Fruit fly (Drosophila melanogaster): ENCODE measurements around the gene CG42594.

Gene CG42594

dm6 chrX:4909938-4910778, 69.5 kb downstream of the CG42594 start (continued):
- peak; percentile 100 for TF ChIP-seq ranshi (GFP tag; IDR thresholded peaks at IDR 0.05)
- TF ChIP-seq dan (GFP tag; IDR thresholded peaks at IDR 0.05) = peak; percentile 98
- TF ChIP-seq crol (GFP tag; IDR thresholded peaks at IDR 0.05) = peak; percentile 94
- peak; percentile 100 for TF ChIP-seq zfh1 (GFP tag; IDR thresholded peaks at IDR 0.05)
- peak; percentile 94 for TF ChIP-seq Nf-YC (tag; optimal IDR thresholded peaks at IDR 0.05)
- peak; percentile 97 for TF ChIP-seq CG10274 (GFP tag; optimal IDR thresholded peaks at IDR 0.05)
- peak; percentile 100 for TF ChIP-seq CG34422 (GFP tag; IDR thresholded peaks at IDR 0.05)
- no peak for TF ChIP-seq vnd (GFP tag; IDR thresholded peaks at IDR 0.05; ENCODE audit: partially characterized antibody)
- peak; percentile 99 for TF ChIP-seq CG7987 (GFP tag; optimal IDR thresholded peaks at IDR 0.05)
- TF ChIP-seq CG15601 (tag; optimal IDR thresholded peaks at IDR 0.05) = peak; percentile 99
- peak; percentile 93 for TF ChIP-seq CG30020 (tag; optimal IDR thresholded peaks at IDR 0.05)
- peak; percentile 100 for TF ChIP-seq CG4282 (GFP tag; optimal IDR thresholded peaks at IDR 0.05)
- peak; percentile 100 for TF ChIP-seq Xrp1 (GFP tag; IDR thresholded peaks at IDR 0.05)
- peak; percentile 97 for TF ChIP-seq trem (tag; optimal IDR thresholded peaks at IDR 0.05)
- peak; percentile 99 for TF ChIP-seq klu (GFP tag; IDR thresholded peaks at IDR 0.05)
- peak; percentile 100 for TF ChIP-seq CG4424 (GFP tag; optimal IDR thresholded peaks at IDR 0.05)
- TF ChIP-seq B-H1 (GFP tag; IDR thresholded peaks at IDR 0.05) = peak; percentile 99
- TF ChIP-seq CG10147 (GFP tag; optimal IDR thresholded peaks at IDR 0.05) = peak; percentile 100
- peak; percentile 99 for TF ChIP-seq Ravus (GFP tag; IDR thresholded peaks at IDR 0.05)
- TF ChIP-seq CG3847 (GFP tag; IDR thresholded peaks at IDR 0.05) = peak; percentile 100
- TF ChIP-seq salm (tag; optimal IDR thresholded peaks at IDR 0.05) = peak; percentile 99
- peak; percentile 100 for TF ChIP-seq Drgx (GFP tag; IDR thresholded peaks at IDR 0.05)
- peak; percentile 99 for TF ChIP-seq CG10431 (GFP tag; optimal IDR thresholded peaks at IDR 0.05)
- TF ChIP-seq CG1529 (GFP tag; optimal IDR thresholded peaks at IDR 0.05) = peak; percentile 99
- TF ChIP-seq Nf-YB (GFP tag; optimal IDR thresholded peaks at IDR 0.05) = peak; percentile 92
- TF ChIP-seq CG6689 (GFP tag; IDR thresholded peaks at IDR 0.05) = peak; percentile 99
- TF ChIP-seq CG6765 (GFP tag; optimal IDR thresholded peaks at IDR 0.05) = peak; percentile 100
- TF ChIP-seq Dek (tag; optimal IDR thresholded peaks at IDR 0.05) = peak; percentile 100
- peak; percentile 100 for TF ChIP-seq CG6854 (GFP tag; optimal IDR thresholded peaks at IDR 0.05)
- TF ChIP-seq CG4617 (GFP tag; optimal IDR thresholded peaks at IDR 0.05; ENCODE audit: borderline replicate concordance) = peak; percentile 100
- TF ChIP-seq gem (tag; optimal IDR thresholded peaks at IDR 0.05) = peak; percentile 100
- peak; percentile 100 for TF ChIP-seq jumu (GFP tag; optimal IDR thresholded peaks at IDR 0.05)
- TF ChIP-seq tna (GFP tag; IDR thresholded peaks at IDR 0.05; ENCODE audit: partially characterized antibody) = no peak
- TF ChIP-seq Oli (tag; optimal IDR thresholded peaks at IDR 0.05) = peak; percentile 100
- TF ChIP-seq CG9215 (GFP tag; IDR thresholded peaks at IDR 0.05) = peak; percentile 99
- TF ChIP-seq CG10267 (tag; optimal IDR thresholded peaks at IDR 0.05) = peak; percentile 99
- peak; percentile 100 for TF ChIP-seq CG14014 (GFP tag; IDR thresholded peaks at IDR 0.05)
- TF ChIP-seq kay (GFP tag; optimal IDR thresholded peaks at IDR 0.05) = peak; percentile 99
- TF ChIP-seq chinmo (GFP tag; IDR thresholded peaks at IDR 0.05; ENCODE audit: partially characterized antibody) = 0 out of 4 replicates have a peak, but pooled peaks have one; percentile 28
- peak; percentile 100 for TF ChIP-seq slp2 (GFP tag; optimal IDR thresholded peaks at IDR 0.05)
- TF ChIP-seq ind (GFP tag; optimal IDR thresholded peaks at IDR 0.05) = peak; percentile 100
- peak; percentile 100 for TF ChIP-seq CG10654 (GFP tag; optimal IDR thresholded peaks at IDR 0.05)
- TF ChIP-seq Dll (GFP tag; IDR thresholded peaks at IDR 0.05; ENCODE audit: partially characterized antibody) = no peak
- peak; percentile 100 for TF ChIP-seq CG17385 (GFP tag; optimal IDR thresholded peaks at IDR 0.05)
- TF ChIP-seq MBD-R2 (GFP tag; IDR thresholded peaks at IDR 0.05) = peak; percentile 100
- TF ChIP-seq ro (GFP tag; IDR thresholded peaks at IDR 0.05) = peak; percentile 99
- TF ChIP-seq rib (GFP tag; IDR thresholded peaks at IDR 0.05) = peak; percentile 100
- peak; percentile 100 for TF ChIP-seq gro (GFP tag; optimal IDR thresholded peaks at IDR 0.05)
- peak; percentile 100 for TF ChIP-seq ken (GFP tag; IDR thresholded peaks at IDR 0.05)

Data from whole organism, embryonic.